Worm (Caenorhabditis elegans): ENCODE results near the gene rpl-32.

The rpl-32 gene

ce11 chrII:9070740-9071139, 13.9 kb upstream of the rpl-32 start, which contains the start of gene T24B8.4:
Gene T24B8.4, minus strand, starts transcription at chrII:9070840.
- TF ChIP-seq ceh-16 (tag; optimal IDR thresholded peaks at IDR 0.05) (no peak), nhr-23 (tag; optimal IDR thresholded peaks at IDR 0.05) (no peak), peb-1 (tag; optimal IDR thresholded peaks at IDR 0.05) (no peak), ztf-4 (tag; optimal IDR thresholded peaks at IDR 0.05) (no peak), dmd-4 (tag; optimal IDR thresholded peaks at IDR 0.05) (no peak), aly-2 (tag; optimal IDR thresholded peaks at IDR 0.05) (no peak), lsy-2 (tag; optimal IDR thresholded peaks at IDR 0.05) (no peak), skn-1 (tag; optimal IDR thresholded peaks at IDR 0.05) (no peak)

ce11 chrII:9069836-9070235, 13.0 kb upstream of the rpl-32 start:
- TF ChIP-seq sem-4 (tag; optimal IDR thresholded peaks at IDR 0.05), result no peak

ce11 chrII:9064437-9064836, 7.6 kb upstream of the rpl-32 start:
- no peak for TF ChIP-seq zag-1 (tag; optimal IDR thresholded peaks at IDR 0.05)
- no peak for TF ChIP-seq lsy-2 (tag; optimal IDR thresholded peaks at IDR 0.05)
- TF ChIP-seq nhr-25 (tag; optimal IDR thresholded peaks at IDR 0.05), result peak; percentile 21
- TF ChIP-seq lin-13 (GFP tag; optimal IDR thresholded peaks at IDR 0.05), result no peak
- no peak for TF ChIP-seq egl-27 (tag; optimal IDR thresholded peaks at IDR 0.05)
- TF ChIP-seq sma-9 (GFP tag; optimal IDR thresholded peaks at IDR 0.05), result peak; percentile 6
- TF ChIP-seq sma-9 (tag; optimal IDR thresholded peaks at IDR 0.05), result no peak
- TF ChIP-seq skn-1 (tag; optimal IDR thresholded peaks at IDR 0.05), result no peak
- TF ChIP-seq nhr-23 (tag; optimal IDR thresholded peaks at IDR 0.05), result peak; percentile 91
- no peak for TF ChIP-seq ama-1 (optimal IDR thresholded peaks at IDR 0.05)
- TF ChIP-seq nhr-10 (tag; optimal IDR thresholded peaks at IDR 0.05), result no peak
- TF ChIP-seq aly-2 (tag; optimal IDR thresholded peaks at IDR 0.05), result no peak
- no peak for TF ChIP-seq sma-3 (GFP tag; optimal IDR thresholded peaks at IDR 0.05)
- no peak for TF ChIP-seq nhr-77 (tag; optimal IDR thresholded peaks at IDR 0.05)
- no peak for TF ChIP-seq snpc-4 (tag; optimal IDR thresholded peaks at IDR 0.05)
- no peak for TF ChIP-seq unc-55 (GFP tag; optimal IDR thresholded peaks at IDR 0.05)
- TF ChIP-seq nhr-129 (tag; optimal IDR thresholded peaks at IDR 0.05), result no peak
- peak; percentile 82 for TF ChIP-seq elt-1 (tag; optimal IDR thresholded peaks at IDR 0.05)
- TF ChIP-seq ceh-82 (tag; optimal IDR thresholded peaks at IDR 0.05), result no peak
- TF ChIP-seq R02D3.7 (tag; optimal IDR thresholded peaks at IDR 0.05), result no peak
- TF ChIP-seq elt-3 (tag; optimal IDR thresholded peaks at IDR 0.05), result no peak
- TF ChIP-seq alr-1 (tag; optimal IDR thresholded peaks at IDR 0.05), result no peak
- TF ChIP-seq Y55F3AM.14 (GFP tag; optimal IDR thresholded peaks at IDR 0.05), result no peak
- no peak for TF ChIP-seq lin-39 (tag; optimal IDR thresholded peaks at IDR 0.05)
- TF ChIP-seq nhr-6 (tag; optimal IDR thresholded peaks at IDR 0.05), result peak; percentile 20
- TF ChIP-seq unc-39 (tag; optimal IDR thresholded peaks at IDR 0.05), result no peak
- peak; percentile 73 for TF ChIP-seq ceh-16 (tag; optimal IDR thresholded peaks at IDR 0.05)
- no peak for TF ChIP-seq ztf-11 (tag; optimal IDR thresholded peaks at IDR 0.05)
- TF ChIP-seq ZK546.5 (tag; optimal IDR thresholded peaks at IDR 0.05), result no peak

ce11 chrII:9063350-9063749, 6.5 kb upstream of the rpl-32 start:
- TF ChIP-seq sem-4 (tag; optimal IDR thresholded peaks at IDR 0.05) (no peak), nhr-25 (tag; optimal IDR thresholded peaks at IDR 0.05) (no peak), gmeb-1 (tag; optimal IDR thresholded peaks at IDR 0.05) (no peak), nhr-237 (tag; optimal IDR thresholded peaks at IDR 0.05) (no peak), sma-9 (GFP tag; optimal IDR thresholded peaks at IDR 0.05) (no peak), sma-9 (tag; optimal IDR thresholded peaks at IDR 0.05) (no peak), skn-1 (tag; optimal IDR thresholded peaks at IDR 0.05) (no peak), dmd-4 (tag; optimal IDR thresholded peaks at IDR 0.05) (no peak), mbf-1 (tag; optimal IDR thresholded peaks at IDR 0.05) (no peak), C34F6.9 (tag; optimal IDR thresholded peaks at IDR 0.05) (no peak), snpc-4 (tag; optimal IDR thresholded peaks at IDR 0.05) (no peak), elt-1 (tag; optimal IDR thresholded peaks at IDR 0.05) (no peak), nhr-10 (tag; optimal IDR thresholded peaks at IDR 0.05) (no peak), nhr-129 (tag; optimal IDR thresholded peaks at IDR 0.05) (no peak), lsy-2 (tag; optimal IDR thresholded peaks at IDR 0.05) (no peak), nhr-23 (tag; optimal IDR thresholded peaks at IDR 0.05) (no peak), ama-1 (optimal IDR thresholded peaks at IDR 0.05) (no peak), nhr-12 (tag; optimal IDR thresholded peaks at IDR 0.05) (no peak), lin-13 (GFP tag; optimal IDR thresholded peaks at IDR 0.05) (no peak), Y55F3AM.14 (GFP tag; optimal IDR thresholded peaks at IDR 0.05) (no peak), fos-1 (tag; optimal IDR thresholded peaks at IDR 0.05) (no peak)

Measured in whole organism, L2 larva.